Worm (Caenorhabditis elegans): Measurements from ENCODE around the gene Y42G9A.3.

DNA sequence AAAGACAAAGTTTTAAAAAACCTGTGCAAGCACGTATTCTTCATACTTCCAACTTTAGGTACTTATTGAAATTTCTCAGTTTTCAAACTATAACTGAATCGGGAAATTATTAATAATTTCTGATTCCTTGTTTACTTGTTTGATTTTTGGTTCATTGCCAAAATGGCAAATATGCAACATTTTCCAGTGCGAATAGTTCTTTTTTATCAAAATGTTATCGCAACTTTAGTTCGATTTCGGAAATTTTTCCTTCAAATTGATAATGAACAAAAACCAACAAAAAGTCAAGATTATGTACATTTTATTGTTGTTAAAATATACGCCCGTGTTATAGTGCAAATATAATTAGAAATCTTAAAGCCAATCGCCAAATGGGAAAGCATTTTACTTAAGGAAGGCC is 31.6 kb downstream of the Y42G9A.3 start:
- TF ChIP-seq lin-32 (GFP tag; optimal IDR thresholded peaks at IDR 0.05) (no peak), unc-39 (tag; optimal IDR thresholded peaks at IDR 0.05) (no peak), mab-5 (tag; optimal IDR thresholded peaks at IDR 0.05) (no peak), nhr-28 (tag; optimal IDR thresholded peaks at IDR 0.05) (no peak), unc-62 (GFP tag; optimal IDR thresholded peaks at IDR 0.05) (no peak), blmp-1 (tag; optimal IDR thresholded peaks at IDR 0.05) (no peak), nhr-12 (tag; optimal IDR thresholded peaks at IDR 0.05) (no peak), nhr-76 (tag; optimal IDR thresholded peaks at IDR 0.05) (no peak), ham-2 (GFP tag; optimal IDR thresholded peaks at IDR 0.05) (no peak), elt-3 (tag; optimal IDR thresholded peaks at IDR 0.05) (no peak), ceh-39 (tag; optimal IDR thresholded peaks at IDR 0.05) (no peak), nhr-237 (tag; optimal IDR thresholded peaks at IDR 0.05) (no peak), bed-3 (GFP tag; optimal IDR thresholded peaks at IDR 0.05) (no peak), pha-4 (tag; optimal IDR thresholded peaks at IDR 0.05) (no peak)
